Worm (Caenorhabditis elegans) whole organism, late embryonic: ENCODE measurements around the gene F09C6.12.

Source experiments
- Y22D7AL.16 ChIP-seq: sonication (generic microtip); optimal IDR thresholded peaks from 2 replicates; lab custom pipeline; 2016; ENCODE audit warnings: missing genetic modification characterization, missing compliant biosample characterization
- ahr-1 ChIP-seq: sonication (generic microtip); optimal IDR thresholded peaks from 2 replicates; lab custom pipeline; 2016; ENCODE audit warnings: missing genetic modification characterization, missing compliant biosample characterization
- ama-1 ChIP-seq: fragments of 150-350 bp; optimal IDR thresholded peaks from 2 replicates; lab custom pipeline; 2014
- ceh-14 ChIP-seq: sonication (generic microtip); optimal IDR thresholded peaks from 2 replicates; lab custom pipeline; 2016; ENCODE audit warnings: missing genotype, missing genetic modification characterization, missing compliant biosample characterization
- ceh-34 ChIP-seq: sonication (generic microtip); optimal IDR thresholded peaks from 2 replicates; lab custom pipeline; 2016; ENCODE audit warnings: mild to moderate bottlenecking, missing genetic modification characterization, missing compliant biosample characterization
- ceh-45 ChIP-seq: fragments of 200-800 bp; sonication (Bioruptor generic); IDR thresholded peaks from 2 replicates; pipeline ENCODE4 v1.3.6; 2022; ENCODE audit warnings: missing genetic modification reagents, missing genetic modification characterization, missing compliant biosample characterization
- ceh-6 ChIP-seq: fragments of 200-800 bp; sonication (Bioruptor generic); optimal IDR thresholded peaks from 2 replicates; lab custom pipeline; 2018; ENCODE audit warnings: mild to moderate bottlenecking, missing genetic modification characterization, missing compliant biosample characterization
- hlh-15 ChIP-seq: sonication (generic microtip); optimal IDR thresholded peaks from 2 replicates; lab custom pipeline; 2016; ENCODE audit warnings: missing genetic modification characterization, missing compliant biosample characterization
- pha-4 ChIP-seq: fragments of 150-350 bp; optimal IDR thresholded peaks from 2 replicates; lab custom pipeline; 2018; ENCODE audit warnings: missing biosample characterization, missing genetic modification reagents, missing genetic modification characterization
- sox-2 ChIP-seq: fragments of 200-800 bp; sonication (Bioruptor generic); IDR thresholded peaks from 2 replicates; pipeline ENCODE4 v1.3.6; 2022; ENCODE audit warnings: missing genetic modification reagents, missing genetic modification characterization, missing compliant biosample characterization

DNA sequence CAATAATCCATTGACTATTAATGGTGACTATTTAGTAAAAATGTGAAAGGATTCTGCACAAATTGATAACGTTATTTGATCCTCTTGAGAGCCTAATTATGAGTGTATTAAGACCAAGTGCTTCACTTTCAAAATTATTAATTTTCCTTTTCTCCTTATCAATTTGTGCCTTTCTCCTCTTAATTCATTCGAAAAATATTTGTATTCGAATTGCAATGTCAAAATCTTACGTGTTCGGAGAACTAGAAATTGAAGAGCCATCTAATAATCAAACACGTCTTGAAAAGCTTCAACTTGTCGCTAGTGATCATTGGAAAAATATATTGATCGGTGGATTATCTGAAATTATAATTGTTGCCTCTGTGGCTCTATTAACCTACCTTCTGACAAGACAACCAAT is 34.2 kb upstream of the F09C6.12 start, which contains the start of the genes clec-36 and clec-26:
- TF ChIP-seq pha-4 (tag; lab: Kevin White, UChicago), result no peak
- TF ChIP-seq ama-1 (lab: Kevin White, UChicago), result no peak
- no peak for TF ChIP-seq ceh-14 (tag; lab: Kevin White, UChicago)
- TF ChIP-seq sox-2 (GFP tag; lab: Robert Waterston, UW), result no peak
- TF ChIP-seq ceh-45, result no peak
- no peak for TF ChIP-seq ahr-1
- TF ChIP-seq Y22D7AL.16 (tag; lab: Kevin White, UChicago), result no peak
- TF ChIP-seq hlh-15 (tag; lab: Kevin White, UChicago), result no peak
- no peak for TF ChIP-seq ceh-6 (GFP tag; lab: Kevin White, UChicago)
- TF ChIP-seq ceh-34 (tag; lab: Kevin White, UChicago), result no peak
